Worm (Caenorhabditis elegans): Measurements from ENCODE around the gene syg-2.
A peak's percentile ranks its signal among the peaks of the same experiment; 100 is the strongest.

DNA sequence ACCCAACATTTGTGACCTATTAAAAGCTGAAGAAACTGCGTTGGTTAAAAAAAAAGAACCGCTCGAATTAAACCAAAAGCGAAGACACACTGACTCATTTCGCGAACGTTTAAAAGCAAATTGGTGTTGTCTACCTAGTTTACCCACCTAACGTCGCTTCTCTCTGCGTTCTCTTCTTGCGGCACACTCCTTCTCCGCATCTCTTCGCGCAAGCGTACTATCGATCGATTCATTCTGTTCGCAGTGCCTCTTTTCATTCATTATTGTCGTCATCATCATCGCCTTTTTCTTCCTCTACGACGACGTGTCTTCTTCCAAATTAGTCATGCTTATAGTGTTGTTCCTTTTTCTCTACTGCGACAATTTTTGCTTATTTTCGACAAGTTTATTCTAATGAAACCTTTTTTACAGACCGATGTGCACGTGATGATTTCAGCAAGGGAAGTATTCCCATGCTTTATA is 56.4 kb downstream of the syg-2 start, which contains the start of gene atrn-1:
- no peak for TF ChIP-seq nhr-77 (tag; optimal IDR thresholded peaks at IDR 0.05)
- TF ChIP-seq blmp-1 (tag; optimal IDR thresholded peaks at IDR 0.05): peak; percentile 39
- no peak for TF ChIP-seq lin-39 (tag; optimal IDR thresholded peaks at IDR 0.05)
- TF ChIP-seq ztf-4 (tag; optimal IDR thresholded peaks at IDR 0.05): no peak
- TF ChIP-seq skn-1 (tag; optimal IDR thresholded peaks at IDR 0.05): peak; percentile 12
- TF ChIP-seq nhr-76 (tag; optimal IDR thresholded peaks at IDR 0.05): no peak
- no peak for TF ChIP-seq nhr-237 (tag; optimal IDR thresholded peaks at IDR 0.05)
- no peak for TF ChIP-seq nhr-71 (tag; optimal IDR thresholded peaks at IDR 0.05)
- TF ChIP-seq fkh-8 (tag; optimal IDR thresholded peaks at IDR 0.05): no peak
- no peak for TF ChIP-seq unc-86 (tag; optimal IDR thresholded peaks at IDR 0.05)
- no peak for TF ChIP-seq ceh-82 (tag; optimal IDR thresholded peaks at IDR 0.05)
- TF ChIP-seq nhr-19 (GFP tag; conservative IDR thresholded peaks at IDR 0.05): no peak
- no peak for TF ChIP-seq nhr-11 (tag; optimal IDR thresholded peaks at IDR 0.05)

All from whole organism, L1 larva.